Worm (Caenorhabditis elegans) whole organism, L3 larva: ENCODE measurements around the gene R10E4.1.

ENCODE experiments used
- ama-1 ChIP-seq: fragments of 150-350 bp; optimal IDR thresholded peaks from 2 replicates; lab custom pipeline; 2018
- fkh-10 ChIP-seq: sonication (generic microtip); optimal IDR thresholded peaks from 2 replicates; lab custom pipeline; 2017; ENCODE audit warnings: missing biosample characterization, missing genetic modification reagents, missing genetic modification characterization
- lin-39 ChIP-seq: fragments of 150-350 bp; optimal IDR thresholded peaks from 2 replicates; lab custom pipeline; 2018; ENCODE audit warnings: missing biosample characterization, missing genetic modification reagents, missing genetic modification characterization
- mdl-1 ChIP-seq: fragments of 150-350 bp; optimal IDR thresholded peaks from 2 replicates; lab custom pipeline; 2014; ENCODE audit warnings: missing biosample characterization, missing genetic modification characterization
- nhr-23 ChIP-seq: fragments of 150-350 bp; optimal IDR thresholded peaks from 2 replicates; lab custom pipeline; 2014; ENCODE audit warnings: missing biosample characterization, missing genetic modification reagents, missing genetic modification characterization
- nhr-237 ChIP-seq: fragments of 150-350 bp; optimal IDR thresholded peaks from 2 replicates; lab custom pipeline; 2014; ENCODE audit warnings: missing biosample characterization, missing genetic modification characterization
- skn-1 ChIP-seq: fragments of 150-350 bp; optimal IDR thresholded peaks from 2 replicates; lab custom pipeline; 2014; ENCODE audit warnings: missing biosample characterization, missing genetic modification characterization
- ztf-4 ChIP-seq: fragments of 150-350 bp; optimal IDR thresholded peaks from 2 replicates; lab custom pipeline; 2014; ENCODE audit warnings: missing biosample characterization, missing genetic modification characterization

- no peak for TF ChIP-seq skn-1 (tag; lab: Kevin White, UChicago)
- TF ChIP-seq fkh-10 (GFP tag; lab: Kevin White, UChicago), result no peak
- TF ChIP-seq mdl-1 (tag; lab: Kevin White, UChicago), result no peak
- no peak for TF ChIP-seq ztf-4 (tag; lab: Kevin White, UChicago)
- TF ChIP-seq nhr-23 (tag; lab: Kevin White, UChicago), result no peak
- TF ChIP-seq ama-1, result no peak
- no peak for TF ChIP-seq lin-39 (tag; lab: Kevin White, UChicago)
- TF ChIP-seq nhr-237 (tag; lab: Kevin White, UChicago), result no peak
Measured at ce11 chrIII:4277762-4278161, 8.2 kb downstream of the R10E4.1 start.
